Worm (Caenorhabditis elegans): ENCODE measurements around the gene tra-4.

- TF ChIP-seq him-1 (tag; optimal IDR thresholded peaks at IDR 0.05) = no peak
- TF ChIP-seq W03F9.2 (tag; optimal IDR thresholded peaks at IDR 0.05) = no peak
- no peak for TF ChIP-seq dao-5 (tag; optimal IDR thresholded peaks at IDR 0.05)
Measured at ce11 chrX:2906062-2906732, 48.8 kb upstream of the tra-4 start.
